Fruit fly (Drosophila melanogaster) whole organism, adult: Measurements from ENCODE around the gene Hsp60A.
A peak's percentile ranks its signal among the peaks of the same experiment; 100 is the strongest.

Experiments used
- CG12768 ChIP-seq: fragments of 200-800 bp; sonication (Bioruptor generic); optimal IDR thresholded peaks from 2 replicates; lab custom pipeline; 2017; ENCODE audit warnings: missing biosample characterization, missing genetic modification characterization, mild to moderate bottlenecking, moderate library complexity, missing genetic modification reagents
- CG14711 ChIP-seq: fragments of 200-800 bp; sonication (Bioruptor generic); optimal IDR thresholded peaks from 2 replicates; lab custom pipeline; 2018; ENCODE audit warnings: missing biosample characterization, mild to moderate bottlenecking, missing genetic modification characterization, moderate library complexity
- CG1620 ChIP-seq: fragments of 200-800 bp; sonication (Bioruptor generic); optimal IDR thresholded peaks from 2 replicates; lab custom pipeline; 2016; ENCODE audit warnings: missing biosample characterization, missing genetic modification characterization
- CG33017 ChIP-seq: fragments of 200-800 bp; sonication (Bioruptor generic); optimal IDR thresholded peaks from 2 replicates; lab custom pipeline; 2018; ENCODE audit warnings: missing biosample characterization, mild to moderate bottlenecking, missing genetic modification characterization, moderate library complexity
- CG5204 ChIP-seq: fragments of 200-800 bp; sonication (Bioruptor generic); optimal IDR thresholded peaks from 2 replicates; lab custom pipeline; 2016; ENCODE audit warnings: missing biosample characterization, missing genetic modification characterization
- CG7045 ChIP-seq: fragments of 200-800 bp; sonication (Bioruptor generic); optimal IDR thresholded peaks from 2 replicates; lab custom pipeline; 2017; ENCODE audit warnings: missing biosample characterization, mild to moderate bottlenecking, missing genetic modification characterization
- CG7101 ChIP-seq: fragments of 200-800 bp; sonication (Bioruptor generic); optimal IDR thresholded peaks from 2 replicates; lab custom pipeline; 2018; ENCODE audit warnings: missing biosample characterization, mild to moderate bottlenecking, missing genetic modification characterization, moderate library complexity
- Clk ChIP-seq: fragments of 200-800 bp; sonication (Bioruptor generic); optimal IDR thresholded peaks from 2 replicates; lab custom pipeline; 2017; ENCODE audit warnings: missing biosample characterization, missing genetic modification characterization
- Crg-1 ChIP-seq: fragments of 200-800 bp; sonication (Bioruptor generic); optimal IDR thresholded peaks from 2 replicates; lab custom pipeline; 2016; ENCODE audit warnings: missing biosample characterization, missing genetic modification characterization
- Hr96 ChIP-seq: fragments of 200-800 bp; sonication (Bioruptor generic); optimal IDR thresholded peaks from 2 replicates; lab custom pipeline; 2016; ENCODE audit warnings: missing biosample characterization, missing genetic modification characterization
- Mnt ChIP-seq: fragments of 200-800 bp; sonication (Bioruptor generic); optimal IDR thresholded peaks from 2 replicates; lab custom pipeline; 2016; ENCODE audit warnings: missing biosample characterization, mild to moderate bottlenecking, missing genetic modification characterization
- bab1 ChIP-seq: fragments of 200-800 bp; sonication (Bioruptor generic); optimal IDR thresholded peaks from 3 replicates; lab custom pipeline; 2019; ENCODE audit warnings: missing biosample characterization, mild to moderate bottlenecking, missing genetic modification characterization, moderate library complexity
- cic ChIP-seq: fragments of 200-800 bp; sonication (Bioruptor generic); optimal IDR thresholded peaks from 2 replicates; lab custom pipeline; 2017; ENCODE audit warnings: missing biosample characterization, mild to moderate bottlenecking, missing genetic modification characterization, moderate library complexity
- cnc ChIP-seq, 2 experiments: fragments of >200 bp; optimal IDR thresholded peaks; 2 replicates each; lab custom pipeline; 2017
- kay ChIP-seq: fragments of 200-800 bp; sonication (Bioruptor generic); peaks from one replicate; lab custom pipeline; 2016; ENCODE audit warnings: missing biosample characterization, missing genetic modification characterization, borderline replicate concordance
- ovo ChIP-seq: fragments of 200-800 bp; sonication (Bioruptor generic); optimal IDR thresholded peaks from 2 replicates; lab custom pipeline; 2016; ENCODE audit warnings: missing biosample characterization, missing genetic modification characterization
- pad ChIP-seq: fragments of 200-800 bp; sonication (Bioruptor generic); optimal IDR thresholded peaks from 3 replicates; lab custom pipeline; 2017; ENCODE audit warnings: missing biosample characterization, missing genetic modification characterization, mild to moderate bottlenecking, moderate library complexity, missing genetic modification reagents
- tj ChIP-seq: fragments of 200-800 bp; sonication (Bioruptor generic); optimal IDR thresholded peaks from 3 replicates; lab custom pipeline; 2017; ENCODE audit warnings: missing biosample characterization, mild to moderate bottlenecking, missing genetic modification characterization, moderate library complexity
- toe ChIP-seq: fragments of 200-800 bp; sonication (Bioruptor generic); optimal IDR thresholded peaks from 2 replicates; lab custom pipeline; 2016; ENCODE audit warnings: missing biosample characterization, missing genetic modification characterization

Hsp60A gene

DNA sequence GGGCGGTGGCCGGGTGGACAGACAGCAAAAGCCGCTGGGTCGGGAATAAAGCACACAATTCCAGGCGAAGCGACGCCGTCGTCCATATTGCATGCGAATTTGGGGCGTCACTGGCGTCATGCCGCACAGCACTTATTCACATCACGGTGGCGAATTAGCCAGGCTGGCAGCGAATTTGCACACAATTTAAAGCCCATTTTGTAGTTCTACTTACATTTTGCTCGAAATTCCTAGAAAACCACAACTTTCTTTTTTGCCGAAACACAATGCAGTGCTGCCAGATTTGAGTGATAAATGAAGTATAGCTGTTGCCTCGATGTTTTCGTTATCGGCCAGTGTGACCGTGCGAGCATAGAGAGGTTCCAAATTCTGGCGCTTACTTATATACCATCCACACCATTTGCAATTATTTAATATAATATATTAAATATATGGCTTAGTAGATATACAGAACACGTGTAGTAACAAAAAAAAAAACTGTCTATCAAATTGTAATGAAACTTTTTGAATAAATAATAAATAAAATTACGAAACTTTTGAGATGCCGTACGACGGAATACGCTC is 40.1 kb downstream of the Hsp60A start, which contains the start of gene Ran:
Gene Ran (minus strand): TSS at position 445 of the 564 bp plus-strand sequence.
- TF ChIP-seq CG14711 (tag; lab: Kevin White, UChicago) (no peak), bab1 (peak; percentile 53)

DNA sequence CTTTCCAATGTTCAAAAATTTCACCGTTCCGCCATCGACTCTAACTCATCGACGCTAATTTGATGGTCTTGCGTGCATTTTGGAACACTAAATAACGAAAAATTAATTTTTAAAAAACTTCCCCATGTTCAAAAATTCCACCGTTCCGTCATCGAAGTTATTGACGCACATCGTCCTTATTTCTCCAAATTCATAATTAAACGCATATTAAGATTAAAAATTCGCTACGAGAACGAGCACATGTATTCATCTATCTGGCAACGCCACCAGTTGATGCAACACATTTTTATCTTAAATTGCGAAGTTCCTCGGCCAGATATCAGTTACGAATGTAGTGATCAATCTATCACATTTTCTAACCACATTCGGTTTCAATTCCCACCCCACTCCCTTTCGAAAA is 40.9 kb downstream of the Hsp60A start, which contains the start of gene Lint-1:
Gene Lint-1 (plus strand): TSS at position 123 of the 400 bp plus-strand sequence.
- peak; percentile 89 for TF ChIP-seq Mnt (GFP tag; lab: Kevin White, UChicago)
- peak; percentile 37 for TF ChIP-seq toe (GFP tag; lab: Kevin White, UChicago)
- TF ChIP-seq CG1620 (GFP tag; lab: Kevin White, UChicago): peak; percentile 66
- TF ChIP-seq ovo (GFP tag; lab: Kevin White, UChicago): peak; percentile 6
- no peak for TF ChIP-seq CG12768
- no peak for TF ChIP-seq cnc (optimal IDR thresholded peaks at IDR 0.05; lab: Kevin White, UChicago)
- TF ChIP-seq tj (GFP tag; lab: Kevin White, UChicago): peak; percentile 21
- TF ChIP-seq Clk: no peak
- TF ChIP-seq bab1: peak; percentile 19
- TF ChIP-seq CG7101 (tag; lab: Kevin White, UChicago): peak; percentile 33
- no peak for TF ChIP-seq CG7045 (GFP tag; lab: Kevin White, UChicago)
- peak; percentile 31 for TF ChIP-seq CG5204 (GFP tag; lab: Kevin White, UChicago)

DNA sequence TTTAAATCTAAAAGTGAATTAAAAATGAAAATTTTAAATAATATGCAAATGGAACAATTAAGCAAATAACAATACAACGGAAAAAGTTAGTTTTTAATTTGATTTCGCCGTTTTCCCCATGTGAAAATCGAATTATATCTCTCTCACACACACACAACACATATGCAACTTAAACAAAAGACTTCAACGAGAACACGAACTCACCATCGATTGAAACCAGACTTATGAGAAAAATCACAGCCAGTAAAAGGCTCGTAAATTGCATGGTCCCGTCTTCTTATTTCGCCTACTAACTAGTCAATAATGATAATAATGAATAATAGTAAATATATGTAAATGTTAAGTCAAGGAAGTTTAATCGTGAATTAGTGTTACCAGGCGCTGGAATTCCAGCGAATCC is 45.1 kb downstream of the Hsp60A start:
- no peak for TF ChIP-seq cic
- TF ChIP-seq tj (GFP tag; lab: Kevin White, UChicago): no peak
- TF ChIP-seq kay (GFP tag; lab: Kevin White, UChicago): peak; percentile 49

DNA sequence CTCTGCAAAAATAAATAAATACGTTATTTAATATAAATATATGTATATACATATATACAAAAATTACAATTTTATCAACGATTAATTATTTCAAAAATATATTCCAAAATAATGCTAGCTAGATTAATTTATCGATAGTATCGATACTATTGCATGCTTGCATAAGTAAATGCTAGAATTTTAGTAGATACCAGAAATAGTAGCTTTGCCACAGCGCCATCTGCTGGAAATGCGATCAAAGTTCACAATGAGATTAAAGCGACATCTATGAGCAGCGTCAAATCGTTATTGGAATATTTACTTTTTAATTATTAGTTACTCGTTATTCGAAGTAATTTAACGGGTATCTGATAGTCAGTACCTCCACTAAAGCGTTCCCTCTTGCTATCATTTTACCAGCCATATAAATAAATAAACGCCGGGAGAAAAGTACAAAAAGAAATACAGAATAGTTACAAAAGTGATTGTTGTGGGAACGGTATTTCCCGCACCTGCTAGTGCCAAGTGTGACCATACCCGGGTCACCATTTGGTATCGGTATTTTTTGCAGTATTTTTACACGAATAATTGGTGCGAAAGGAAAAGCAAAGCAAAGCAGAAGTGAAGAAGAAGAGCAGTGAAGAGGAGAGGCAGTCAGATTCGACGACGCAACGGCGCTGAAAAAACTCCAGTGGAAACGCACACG is 45.7 kb downstream of the Hsp60A start, which contains the start of the genes rtv and Dlic:
Gene rtv (minus strand): TSS at position 165 of the 685 bp plus-strand sequence.
Gene Dlic (plus strand): TSS at position 596 of the 685 bp plus-strand sequence.
- peak; percentile 73 for TF ChIP-seq kay (GFP tag; lab: Kevin White, UChicago)
- peak; percentile 50 for TF ChIP-seq pad
- peak; percentile 23 for TF ChIP-seq CG7101 (tag; lab: Kevin White, UChicago)
- peak; percentile 12 for TF ChIP-seq Mnt (GFP tag; lab: Kevin White, UChicago)
- no peak for TF ChIP-seq tj (GFP tag; lab: Kevin White, UChicago)
- TF ChIP-seq Hr96: no peak
- TF ChIP-seq toe (GFP tag; lab: Kevin White, UChicago): no peak
- peak; percentile 21 for TF ChIP-seq ovo (GFP tag; lab: Kevin White, UChicago)
- peak; percentile 5 for TF ChIP-seq bab1
- TF ChIP-seq CG12768: no peak
- peak; percentile 19 for TF ChIP-seq CG1620 (GFP tag; lab: Kevin White, UChicago)
- TF ChIP-seq CG14711 (tag; lab: Kevin White, UChicago): no peak
- peak; percentile 23 for TF ChIP-seq CG5204 (GFP tag; lab: Kevin White, UChicago)
- no peak for TF ChIP-seq cic
- TF ChIP-seq cnc (optimal IDR thresholded peaks at IDR 0.05; lab: Kevin White, UChicago): no peak
- no peak for TF ChIP-seq Crg-1 (GFP tag; lab: Kevin White, UChicago)
- no peak for TF ChIP-seq CG7045 (GFP tag; lab: Kevin White, UChicago)

DNA sequence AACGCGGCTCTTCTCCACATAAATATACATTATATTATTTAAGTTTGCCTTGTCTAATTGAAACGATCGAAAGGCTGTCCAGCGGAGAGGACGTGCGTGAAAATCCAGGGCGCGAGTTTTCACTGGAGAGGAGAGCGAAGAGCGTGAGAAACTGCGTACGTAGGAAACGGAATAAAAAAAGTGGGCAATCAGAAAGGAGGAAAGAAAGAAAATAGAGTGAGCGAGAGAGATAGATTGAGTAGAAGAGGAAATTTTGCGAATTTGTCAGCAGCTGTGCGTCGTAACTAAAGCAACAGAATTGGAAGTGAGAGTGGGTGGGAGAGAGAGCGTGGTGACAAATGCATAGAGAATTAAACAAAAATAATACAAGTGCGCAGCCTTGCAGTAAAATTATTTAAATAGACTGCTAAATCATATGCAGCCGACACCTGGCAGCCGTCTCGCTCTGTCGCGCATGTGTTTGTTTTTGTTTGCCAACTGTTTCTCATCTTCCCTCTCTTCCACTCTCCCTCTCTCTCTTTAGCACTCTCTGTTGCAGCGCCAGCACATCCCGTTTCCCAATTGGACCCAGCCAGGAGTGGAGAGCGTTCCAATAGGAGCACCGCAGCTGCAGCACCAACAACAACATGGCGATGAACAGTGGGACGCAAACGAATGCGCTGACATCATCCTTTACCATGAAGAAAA is 46.4 kb downstream of the Hsp60A start:
- TF ChIP-seq cnc (optimal IDR thresholded peaks at IDR 0.05; lab: Kevin White, UChicago) (no peak), Hr96 (no peak), CG1620 (GFP tag; lab: Kevin White, UChicago) (no peak), CG5204 (GFP tag; lab: Kevin White, UChicago) (no peak), CG33017 (tag; lab: Kevin White, UChicago) (no peak), Mnt (GFP tag; lab: Kevin White, UChicago) (peak; percentile 44), toe (GFP tag; lab: Kevin White, UChicago) (no peak), CG14711 (tag; lab: Kevin White, UChicago) (no peak), ovo (GFP tag; lab: Kevin White, UChicago) (no peak), cic (peak; percentile 14), Clk (no peak), tj (GFP tag; lab: Kevin White, UChicago) (peak; percentile 57), CG7101 (tag; lab: Kevin White, UChicago) (peak; percentile 2), pad (peak; percentile 23), Crg-1 (GFP tag; lab: Kevin White, UChicago) (peak; percentile 37)

DNA sequence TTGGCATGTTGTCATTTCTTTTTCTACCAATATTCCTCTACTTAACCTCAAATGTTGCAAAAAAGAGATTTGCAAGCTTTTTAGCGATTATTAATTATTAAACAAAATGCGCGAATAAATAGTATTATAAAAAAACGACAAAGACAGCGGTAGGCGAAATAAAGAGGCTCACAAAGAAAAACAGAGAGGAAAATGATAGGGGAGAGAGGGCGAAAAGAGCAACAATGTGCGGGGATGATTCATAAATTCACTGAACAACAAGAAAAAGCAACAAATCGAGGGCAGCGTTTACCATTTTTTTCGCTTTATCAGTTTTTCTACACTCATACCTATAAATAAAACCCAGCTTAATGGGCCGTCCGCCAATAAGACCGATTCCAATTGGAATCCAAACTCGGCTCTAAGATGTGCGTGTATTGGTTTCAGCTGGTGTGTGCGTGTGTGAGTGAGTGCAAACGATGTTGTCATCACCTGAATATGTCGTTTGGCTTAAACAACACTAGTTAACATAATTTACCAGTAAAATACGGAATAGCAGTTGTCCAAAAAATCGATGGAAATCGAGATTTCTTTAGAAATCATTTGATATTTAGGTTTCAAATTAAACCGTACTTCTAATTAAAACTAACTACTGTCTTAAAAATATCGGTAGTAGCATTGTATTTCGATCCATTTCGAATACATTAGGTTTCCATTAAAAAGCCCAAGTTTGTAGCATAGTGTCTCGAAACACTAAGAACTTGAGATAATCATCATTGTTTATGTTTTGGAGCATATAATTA is 47.7 kb downstream of the Hsp60A start:
- TF ChIP-seq bab1 (peak; percentile 10), cic (peak; percentile 42), CG5204 (GFP tag; lab: Kevin White, UChicago) (no peak), kay (GFP tag; lab: Kevin White, UChicago) (peak; percentile 36), tj (GFP tag; lab: Kevin White, UChicago) (peak; percentile 43)
